Fruit fly (Drosophila melanogaster) Kc167 (cell line): Measurements from ENCODE around the gene CG43330.

ENCODE experiments used
- Sin3A ChIP-seq: fragments of >200 bp; optimal IDR thresholded peaks from 2 replicates; lab custom pipeline; 2018; ENCODE audit warnings: missing external identifiers
- h ChIP-seq: fragments of >200 bp; optimal IDR thresholded peaks from 3 replicates; lab custom pipeline; 2018; ENCODE audit warnings: missing external identifiers
- psq ChIP-seq: fragments of >200 bp; optimal IDR thresholded peaks from 2 replicates; lab custom pipeline; 2017; ENCODE audit warnings: missing external identifiers
- ttk ChIP-seq: sonication (Bioruptor generic); optimal IDR thresholded peaks from 2 replicates; lab custom pipeline; 2017; ENCODE audit warnings: missing external identifiers

DNA sequence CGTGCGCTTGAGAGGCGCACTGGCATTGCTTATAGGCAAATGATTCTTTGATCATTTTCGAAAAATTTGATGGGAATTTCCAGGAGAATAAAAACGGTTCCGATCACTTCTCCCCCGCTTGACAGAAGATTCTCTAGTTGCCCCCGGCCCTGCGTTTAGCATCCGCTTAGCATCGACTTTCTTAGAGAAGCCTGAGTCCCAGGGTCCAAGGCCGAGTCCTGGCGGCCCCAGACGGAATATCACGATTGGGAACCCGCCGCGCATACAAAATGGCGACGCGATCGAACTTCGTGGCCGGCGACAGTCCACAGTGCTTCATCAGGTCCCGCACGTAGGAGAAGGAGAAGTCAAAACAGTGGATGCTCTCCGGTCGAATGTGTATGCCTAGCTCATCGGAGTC lies 493 bp downstream of the CG43330 start, which contains the start of gene CG43331:
- TF ChIP-seq h (lab: Kevin White, UChicago) (no peak), ttk (no peak), Sin3A (lab: Kevin White, UChicago) (no peak), psq (lab: Kevin White, UChicago) (no peak)
